Fruit fly (Drosophila melanogaster) whole organism, embryonic: Measurements from ENCODE around the gene CG14830.

ENCODE experiments used
- CG11247 ChIP-seq: fragments of 200-800 bp; sonication (Bioruptor generic); IDR thresholded peaks from 2 replicates; pipeline ENCODE4 v1.3.6; 2022; ENCODE audit warnings: missing biosample characterization, missing genetic modification characterization
- CG11696 ChIP-seq: fragments of 200-800 bp; sonication (Bioruptor generic); IDR thresholded peaks from 2 replicates; pipeline ENCODE4 v1.3.6; 2022; ENCODE audit warnings: missing biosample characterization, missing genetic modification characterization
- CG12236 ChIP-seq: fragments of 200-800 bp; sonication (Bioruptor generic); optimal IDR thresholded peaks from 2 replicates; lab custom pipeline; 2016; ENCODE audit warnings: missing biosample characterization, missing genetic modification characterization
- CG13287 ChIP-seq: fragments of 200-800 bp; sonication (Bioruptor generic); IDR thresholded peaks from 2 replicates; pipeline ENCODE4 v1.3.6; 2022; ENCODE audit warnings: missing biosample characterization, missing genetic modification characterization; ENCODE audit not compliant: partially characterized antibody
- CG14014 ChIP-seq: fragments of 200-800 bp; sonication (Bioruptor generic); IDR thresholded peaks from 2 replicates; pipeline ENCODE4 v1.3.6; 2022; ENCODE audit warnings: missing biosample characterization, missing genetic modification characterization
- CG17829 ChIP-seq: fragments of 200-800 bp; optimal IDR thresholded peaks from 2 replicates; lab custom pipeline; 2019; ENCODE audit warnings: missing biosample characterization, mild to moderate bottlenecking, missing genetic modification characterization, moderate library complexity
- CG18476 ChIP-seq: fragments of 200-800 bp; sonication (Bioruptor generic); optimal IDR thresholded peaks from 2 replicates; lab custom pipeline; 2016; ENCODE audit warnings: missing biosample characterization, mild to moderate bottlenecking, missing genetic modification characterization
- CG2678 ChIP-seq: fragments of 200-800 bp; sonication (Bioruptor generic); optimal IDR thresholded peaks from 3 replicates; lab custom pipeline; 2019; ENCODE audit warnings: missing biosample characterization, mild to moderate bottlenecking, missing genetic modification characterization, moderate library complexity
- CG31441 ChIP-seq: fragments of 200-800 bp; sonication (Bioruptor generic); IDR thresholded peaks from 2 replicates; pipeline ENCODE4 v1.3.6; 2022; ENCODE audit warnings: missing biosample characterization, missing genetic modification characterization
- CG4282 ChIP-seq: fragments of 200-800 bp; sonication (Bioruptor generic); optimal IDR thresholded peaks from 2 replicates; lab custom pipeline; 2016; ENCODE audit warnings: missing biosample characterization, missing genetic modification characterization
- CG6254 ChIP-seq: fragments of 200-800 bp; sonication (Bioruptor generic); optimal IDR thresholded peaks from 3 replicates; lab custom pipeline; 2017; ENCODE audit warnings: mild to moderate bottlenecking, missing biosample characterization, missing genetic modification reagents, missing genetic modification characterization
- CG6813 ChIP-seq: fragments of 200-800 bp; sonication (Bioruptor generic); optimal IDR thresholded peaks from 2 replicates; lab custom pipeline; 2017; ENCODE audit warnings: missing biosample characterization, missing genetic modification characterization, mild to moderate bottlenecking, moderate library complexity, missing genetic modification reagents
- CG7357 ChIP-seq: fragments of 200-800 bp; sonication (Bioruptor generic); IDR thresholded peaks from 3 replicates; pipeline ENCODE4 v1.3.6; 2022; ENCODE audit warnings: missing biosample characterization, missing genetic modification characterization
- CG8359 ChIP-seq: fragments of 200-800 bp; sonication (Bioruptor generic); optimal IDR thresholded peaks from 2 replicates; lab custom pipeline; 2017; ENCODE audit warnings: missing biosample characterization, mild to moderate bottlenecking, missing genetic modification characterization, borderline replicate concordance
- CG8944 ChIP-seq: fragments of 200-800 bp; sonication (Bioruptor generic); optimal IDR thresholded peaks from 3 replicates; lab custom pipeline; 2016; ENCODE audit warnings: missing biosample characterization, missing genetic modification characterization
- CG9727 ChIP-seq: fragments of 200-800 bp; sonication (Bioruptor generic); optimal IDR thresholded peaks from 3 replicates; lab custom pipeline; 2017; ENCODE audit warnings: missing biosample characterization, mild to moderate bottlenecking, missing genetic modification characterization
- CrebB ChIP-seq: fragments of 200-800 bp; sonication (Bioruptor generic); optimal IDR thresholded peaks from 3 replicates; lab custom pipeline; 2018; ENCODE audit warnings: missing biosample characterization, mild to moderate bottlenecking, missing genetic modification characterization
- Dip2 ChIP-seq: fragments of 200-800 bp; sonication (Bioruptor generic); IDR thresholded peaks from 2 replicates; pipeline ENCODE4 v1.3.6; 2022; ENCODE audit warnings: missing biosample characterization, missing genetic modification characterization
- Dll ChIP-seq: fragments of 200-800 bp; sonication (Bioruptor generic); IDR thresholded peaks from 4 replicates; pipeline ENCODE4 v1.3.6; 2022; ENCODE audit warnings: missing biosample characterization, missing genetic modification characterization; ENCODE audit not compliant: partially characterized antibody
- Doc3 ChIP-seq: fragments of 200-800 bp; sonication (Bioruptor generic); IDR thresholded peaks from 3 replicates; pipeline ENCODE4 v1.3.6; 2022; ENCODE audit warnings: missing biosample characterization, missing genetic modification characterization; ENCODE audit not compliant: partially characterized antibody
- Dp ChIP-seq: fragments of 200-800 bp; sonication (Bioruptor generic); optimal IDR thresholded peaks from 2 replicates; lab custom pipeline; 2018; ENCODE audit warnings: missing biosample characterization, mild to moderate bottlenecking, missing genetic modification characterization, moderate library complexity
- Fer1 ChIP-seq: fragments of 200-800 bp; sonication (Bioruptor generic); optimal IDR thresholded peaks from 2 replicates; lab custom pipeline; 2017; ENCODE audit warnings: missing biosample characterization, mild to moderate bottlenecking, missing genetic modification characterization
- Hey ChIP-seq: fragments of 200-800 bp; sonication (Bioruptor generic); optimal IDR thresholded peaks from 3 replicates; lab custom pipeline; 2018; ENCODE audit warnings: missing biosample characterization, mild to moderate bottlenecking, missing genetic modification characterization
- Jarid2 ChIP-seq: fragments of 200-800 bp; sonication (Bioruptor generic); optimal IDR thresholded peaks from 3 replicates; lab custom pipeline; 2017; ENCODE audit warnings: mild to moderate bottlenecking, missing biosample characterization, missing genetic modification reagents, missing genetic modification characterization
- Lhr ChIP-seq: fragments of 200-800 bp; sonication (Bioruptor generic); optimal IDR thresholded peaks from 3 replicates; lab custom pipeline; 2017; ENCODE audit warnings: mild to moderate bottlenecking, missing biosample characterization, missing genetic modification reagents, missing genetic modification characterization
- Ptx1 ChIP-seq: fragments of 200-800 bp; sonication (Bioruptor generic); IDR thresholded peaks from 2 replicates; pipeline ENCODE4 v1.3.6; 2022; ENCODE audit warnings: missing biosample characterization, missing genetic modification characterization
- Scr ChIP-seq: fragments of 200-800 bp; sonication (Bioruptor generic); IDR thresholded peaks from 2 replicates; pipeline ENCODE4 v1.3.6; 2022; ENCODE audit warnings: missing biosample characterization, missing genetic modification characterization; ENCODE audit not compliant: partially characterized antibody
- Sry-δ ChIP-seq: fragments of 200-800 bp; sonication (Bioruptor generic); optimal IDR thresholded peaks from 2 replicates; lab custom pipeline; 2016; ENCODE audit warnings: missing biosample characterization, missing genetic modification characterization
- Tbp ChIP-seq: fragments of >200 bp; optimal IDR thresholded peaks from 2 replicates; lab custom pipeline; 2018; ENCODE audit warnings: missing biosample characterization, missing genetic modification characterization
- YL-1 ChIP-seq: fragments of 200-800 bp; sonication (Bioruptor generic); optimal IDR thresholded peaks from 3 replicates; lab custom pipeline; 2017; ENCODE audit warnings: missing biosample characterization, mild to moderate bottlenecking, missing genetic modification characterization
- danr ChIP-seq: fragments of 200-800 bp; sonication (Bioruptor generic); IDR thresholded peaks from 2 replicates; pipeline ENCODE4 v1.3.6; 2022; ENCODE audit warnings: missing biosample characterization, missing genetic modification characterization
- emc ChIP-seq: fragments of 200-800 bp; sonication (Bioruptor generic); optimal IDR thresholded peaks from 2 replicates; lab custom pipeline; 2016; ENCODE audit warnings: missing biosample characterization, missing genetic modification characterization
- fd64A ChIP-seq: fragments of 200-800 bp; sonication (Bioruptor generic); optimal IDR thresholded peaks from 3 replicates; lab custom pipeline; 2018; ENCODE audit warnings: missing biosample characterization, mild to moderate bottlenecking, missing genetic modification characterization
- gcm ChIP-seq: fragments of 200-800 bp; sonication (Bioruptor generic); optimal IDR thresholded peaks from 2 replicates; lab custom pipeline; 2019; ENCODE audit warnings: missing biosample characterization, mild to moderate bottlenecking, missing genetic modification characterization, moderate library complexity
- gro ChIP-seq: fragments of 200-800 bp; sonication (Bioruptor generic); optimal IDR thresholded peaks from 2 replicates; lab custom pipeline; 2016; ENCODE audit warnings: missing biosample characterization, missing genetic modification characterization
- gsb ChIP-seq: fragments of 200-800 bp; sonication (Bioruptor generic); IDR thresholded peaks from 2 replicates; pipeline ENCODE4 v1.3.6; 2022; ENCODE audit warnings: missing biosample characterization, missing genetic modification characterization
- hbn ChIP-seq: fragments of 200-800 bp; sonication (Bioruptor generic); IDR thresholded peaks from 2 replicates; pipeline ENCODE4 v1.3.6; 2022; ENCODE audit warnings: missing biosample characterization, missing genetic modification characterization; ENCODE audit not compliant: partially characterized antibody
- mirr ChIP-seq: fragments of 200-800 bp; sonication (Bioruptor generic); optimal IDR thresholded peaks from 3 replicates; lab custom pipeline; 2018; ENCODE audit warnings: missing biosample characterization, mild to moderate bottlenecking, missing genetic modification characterization
- nerfin-2 ChIP-seq: fragments of 200-800 bp; sonication (Bioruptor generic); IDR thresholded peaks from 2 replicates; pipeline ENCODE4 v1.3.6; 2022; ENCODE audit warnings: missing biosample characterization, missing genetic modification characterization; ENCODE audit not compliant: partially characterized antibody
- p53 ChIP-seq: fragments of 200-800 bp; sonication (Bioruptor generic); optimal IDR thresholded peaks from 2 replicates; lab custom pipeline; 2016; ENCODE audit warnings: missing biosample characterization, missing genetic modification characterization
- row ChIP-seq: fragments of 200-800 bp; sonication (Bioruptor generic); IDR thresholded peaks from 3 replicates; pipeline ENCODE4 v1.3.6; 2022; ENCODE audit warnings: missing biosample characterization, missing genetic modification characterization
- salm ChIP-seq: fragments of 200-800 bp; sonication (Bioruptor generic); optimal IDR thresholded peaks from 2 replicates; lab custom pipeline; 2018; ENCODE audit warnings: missing biosample characterization, mild to moderate bottlenecking, missing genetic modification characterization
- sc ChIP-seq, 3 experiments: fragments of >200 bp in 2 of 3; fragments of 200-800 bp in 1 of 3; sonication (Bioruptor generic) in 1 of 3; optimal IDR thresholded peaks; 2 replicates in 2 of 3; 3 replicates in 1 of 3; lab custom pipeline; 2017; ENCODE audit warnings: mild to moderate bottlenecking in 1 of 3, missing biosample characterization in 1 of 3, missing genetic modification characterization in 1 of 3, missing genetic modification reagents in 1 of 3
- sens ChIP-seq: fragments of 200-800 bp; sonication (Bioruptor generic); peaks from one replicate; lab custom pipeline; 2016; ENCODE audit warnings: missing biosample characterization, missing genetic modification characterization
- sim ChIP-seq: fragments of 200-800 bp; sonication (Bioruptor generic); IDR thresholded peaks from 2 replicates; pipeline ENCODE4 v1.3.6; 2022; ENCODE audit warnings: missing biosample characterization, missing genetic modification characterization
- sug ChIP-seq: fragments of 200-800 bp; optimal IDR thresholded peaks from 2 replicates; lab custom pipeline; 2019; ENCODE audit warnings: missing biosample characterization, mild to moderate bottlenecking, missing genetic modification characterization, moderate library complexity
- tap ChIP-seq: fragments of 200-800 bp; optimal IDR thresholded peaks from 3 replicates; lab custom pipeline; 2019; ENCODE audit warnings: missing biosample characterization, mild to moderate bottlenecking, missing genetic modification characterization, moderate library complexity
- unc-4 ChIP-seq: fragments of 200-800 bp; sonication (Bioruptor generic); IDR thresholded peaks from 2 replicates; pipeline ENCODE4 v1.3.6; 2022; ENCODE audit warnings: missing biosample characterization, missing genetic modification characterization; ENCODE audit not compliant: partially characterized antibody
- yki ChIP-seq: fragments of >200 bp; optimal IDR thresholded peaks from 3 replicates; lab custom pipeline; 2018

Gene CG14830

dm6 chr3L:7238072-7238759, 25.5 kb downstream of the CG14830 start, which contains the start of the genes CG14829 and BHD (continued):
- TF ChIP-seq CG31441 (GFP tag; lab: Robert Waterston, UW), result no peak
- TF ChIP-seq salm (tag; lab: Kevin White, UChicago), result no peak
- TF ChIP-seq Jarid2 (GFP tag; lab: Kevin White, UChicago), result no peak
- TF ChIP-seq CG6254, result no peak
- TF ChIP-seq Sry-δ (GFP tag; lab: Kevin White, UChicago), result no peak
- no peak for TF ChIP-seq CG7357
- TF ChIP-seq sens, result peak; percentile 29
- no peak for TF ChIP-seq CG9727 (GFP tag; lab: Kevin White, UChicago)
- no peak for TF ChIP-seq CG17829 (tag; lab: Kevin White, UChicago)
- TF ChIP-seq CG13287, result peak; percentile 29; the same call in 1 of the 2 replicates
- no peak for TF ChIP-seq CG11247 (GFP tag; lab: Robert Waterston, UW)
- TF ChIP-seq fd64A (GFP tag; lab: Kevin White, UChicago), result no peak
- no peak for TF ChIP-seq Tbp (GFP tag; lab: Kevin White, UChicago)
- no peak for TF ChIP-seq CrebB (tag; lab: Kevin White, UChicago)
- TF ChIP-seq mirr, result no peak
- no peak for TF ChIP-seq Dip2 (GFP tag; lab: Robert Waterston, UW)
- TF ChIP-seq CG2678 (tag; lab: Kevin White, UChicago), result no peak
- TF ChIP-seq row (GFP tag; lab: Robert Waterston, UW), result no peak
- TF ChIP-seq sim (GFP tag; lab: Robert Waterston, UW), result no peak
- TF ChIP-seq Doc3 (GFP tag; lab: Robert Waterston, UW), result no peak
- peak; percentile 48 for TF ChIP-seq YL-1 (GFP tag; lab: Kevin White, UChicago)
- TF ChIP-seq Dp (GFP tag; lab: Kevin White, UChicago), result peak; percentile 63
- TF ChIP-seq Hey (tag; lab: Kevin White, UChicago), result no peak
- TF ChIP-seq p53 (GFP tag; lab: Kevin White, UChicago), result no peak
- no peak for TF ChIP-seq nerfin-2 (GFP tag; lab: Robert Waterston, UW)
- no peak for TF ChIP-seq sug (tag; lab: Kevin White, UChicago)
- no peak for TF ChIP-seq gro (GFP tag; lab: Kevin White, UChicago)
- no peak for TF ChIP-seq Lhr (GFP tag; lab: Kevin White, UChicago)
- TF ChIP-seq emc (GFP tag; lab: Kevin White, UChicago), result no peak
- TF ChIP-seq Dll (GFP tag; lab: Robert Waterston, UW), result peak; percentile 49; the same call in 1 of the 4 replicates
- TF ChIP-seq tap (tag; lab: Kevin White, UChicago), result no peak
- TF ChIP-seq unc-4 (GFP tag; lab: Robert Waterston, UW), result 0 out of 2 replicates have a peak, but pooled peaks have one; percentile 14
- no peak for TF ChIP-seq CG8359
- no peak for TF ChIP-seq CG6813
- TF ChIP-seq CG18476 (GFP tag; lab: Kevin White, UChicago), result no peak
- TF ChIP-seq hbn, result no peak
- no peak for TF ChIP-seq danr (GFP tag; lab: Robert Waterston, UW)
- no peak for TF ChIP-seq yki (lab: Kevin White, UChicago)
- no peak for TF ChIP-seq gsb (GFP tag; lab: Robert Waterston, UW)
- TF ChIP-seq gcm (GFP tag; lab: Kevin White, UChicago), result no peak
- TF ChIP-seq CG14014 (GFP tag; lab: Robert Waterston, UW), result no peak
- TF ChIP-seq Ptx1 (GFP tag; lab: Robert Waterston, UW), result no peak
- TF ChIP-seq CG4282 (GFP tag; lab: Kevin White, UChicago), result no peak
- TF ChIP-seq sc (optimal IDR thresholded peaks at IDR 0.05; lab: Kevin White, UChicago), result no peak
- TF ChIP-seq sc (GFP tag; optimal IDR thresholded peaks at IDR 0.05; lab: Kevin White, UChicago), result no peak
- no peak for TF ChIP-seq Fer1 (GFP tag; lab: Kevin White, UChicago)
- no peak for TF ChIP-seq CG8944 (GFP tag; lab: Kevin White, UChicago)
- 0 out of 2 replicates have a peak, but pooled peaks have one; percentile 14 for TF ChIP-seq Scr (GFP tag; lab: Robert Waterston, UW)
- TF ChIP-seq CG11696, result no peak
- TF ChIP-seq CG12236 (GFP tag; lab: Kevin White, UChicago), result no peak
